Worm (Caenorhabditis elegans) whole organism, L3 larva: Measurements from ENCODE around the gene ztf-14.

Source experiments
- R02D3.7 ChIP-seq: fragments of 150-350 bp; optimal IDR thresholded peaks from 2 replicates; lab custom pipeline; 2014; ENCODE audit warnings: missing biosample characterization, missing genetic modification characterization
- ZK546.5 ChIP-seq: sonication (generic microtip); optimal IDR thresholded peaks from 2 replicates; lab custom pipeline; 2017; ENCODE audit warnings: missing biosample characterization, missing genetic modification characterization
- ama-1 ChIP-seq: fragments of 150-350 bp; optimal IDR thresholded peaks from 2 replicates; lab custom pipeline; 2018
- ceh-28 ChIP-seq: fragments of 150-350 bp; optimal IDR thresholded peaks from 2 replicates; lab custom pipeline; 2014; ENCODE audit warnings: missing biosample characterization, missing genetic modification reagents, missing genetic modification characterization
- ceh-82 ChIP-seq: fragments of 150-350 bp; optimal IDR thresholded peaks from 2 replicates; lab custom pipeline; 2014; ENCODE audit warnings: missing biosample characterization, missing genetic modification characterization
- daf-12 ChIP-seq: fragments of 150-350 bp; optimal IDR thresholded peaks from 2 replicates; lab custom pipeline; 2014; ENCODE audit warnings: missing biosample characterization, missing genetic modification reagents, missing genetic modification characterization
- egl-27 ChIP-seq: sonication (generic microtip); optimal IDR thresholded peaks from 4 replicates; lab custom pipeline; 2017; ENCODE audit warnings: missing biosample characterization, missing genetic modification reagents, missing genetic modification characterization
- egl-5 ChIP-seq: fragments of 150-350 bp; optimal IDR thresholded peaks from 2 replicates; lab custom pipeline; 2017; ENCODE audit warnings: missing biosample characterization, missing genetic modification reagents, missing genetic modification characterization, inconsistent platforms
- elt-1 ChIP-seq: fragments of 150-350 bp; optimal IDR thresholded peaks from 2 replicates; lab custom pipeline; 2014; ENCODE audit warnings: missing biosample characterization, missing genetic modification characterization
- elt-2 ChIP-seq: sonication (generic microtip); optimal IDR thresholded peaks from 2 replicates; lab custom pipeline; 2016; ENCODE audit warnings: missing genetic modification reagents, mild to moderate bottlenecking, missing genetic modification characterization, missing compliant biosample characterization
- elt-3 ChIP-seq, 3 experiments: fragments of 150-350 bp in 1 of 3; sonication (generic microtip) in 2 of 3; optimal IDR thresholded peaks; 2 replicates in 2 of 3; 4 replicates in 1 of 3; lab custom pipeline; 2014 to 2017; ENCODE audit warnings: missing biosample characterization in 3 of 3, missing genetic modification characterization in 3 of 3
- eor-1 ChIP-seq, 2 experiments: fragments of 150-350 bp; optimal IDR thresholded peaks; 2 replicates each; lab custom pipeline; 2014 to 2018; ENCODE audit warnings: missing biosample characterization in 2 of 2, missing genetic modification characterization in 2 of 2
- fkh-10 ChIP-seq: sonication (generic microtip); optimal IDR thresholded peaks from 2 replicates; lab custom pipeline; 2017; ENCODE audit warnings: missing biosample characterization, missing genetic modification reagents, missing genetic modification characterization
- fkh-2 ChIP-seq: fragments of 150-350 bp; optimal IDR thresholded peaks from 2 replicates; lab custom pipeline; 2014; ENCODE audit warnings: missing biosample characterization, missing genetic modification reagents, missing genetic modification characterization
- fos-1 ChIP-seq: fragments of 150-350 bp; optimal IDR thresholded peaks from 2 replicates; lab custom pipeline; 2014; ENCODE audit warnings: missing biosample characterization, missing genetic modification characterization
- hmg-11 ChIP-seq: sonication (generic microtip); optimal IDR thresholded peaks from 2 replicates; lab custom pipeline; 2016; ENCODE audit warnings: missing genetic modification characterization, missing compliant biosample characterization
- jun-1 ChIP-seq: fragments of 150-350 bp; optimal IDR thresholded peaks from 2 replicates; lab custom pipeline; 2014; ENCODE audit warnings: missing biosample characterization, missing genetic modification reagents, missing genetic modification characterization
- lin-15B ChIP-seq: fragments of 150-350 bp; optimal IDR thresholded peaks from 2 replicates; lab custom pipeline; 2014; ENCODE audit warnings: missing biosample characterization, missing genetic modification characterization
- lin-39 ChIP-seq: fragments of 150-350 bp; optimal IDR thresholded peaks from 2 replicates; lab custom pipeline; 2018; ENCODE audit warnings: missing biosample characterization, missing genetic modification reagents, missing genetic modification characterization
- lsy-12 ChIP-seq: sonication (generic microtip); optimal IDR thresholded peaks from 2 replicates; lab custom pipeline; 2016; ENCODE audit warnings: mild to moderate bottlenecking, missing genetic modification characterization, missing compliant biosample characterization
- mdl-1 ChIP-seq: fragments of 150-350 bp; optimal IDR thresholded peaks from 2 replicates; lab custom pipeline; 2014; ENCODE audit warnings: missing biosample characterization, missing genetic modification characterization
- mml-1 ChIP-seq: fragments of 150-350 bp; sonication (generic microtip); optimal IDR thresholded peaks from 3 replicates; lab custom pipeline; 2014; ENCODE audit warnings: missing biosample characterization, missing genetic modification characterization
- nfya-1 ChIP-seq: sonication (generic microtip); optimal IDR thresholded peaks from 2 replicates; lab custom pipeline; 2017; ENCODE audit warnings: missing genetic modification characterization, mild to moderate bottlenecking, missing compliant biosample characterization, antibody characterized with exemption, moderate library complexity; ENCODE audit not compliant: insufficient read depth
- nhr-11 ChIP-seq: fragments of 150-350 bp; optimal IDR thresholded peaks from 2 replicates; lab custom pipeline; 2014; ENCODE audit warnings: missing biosample characterization, missing genetic modification characterization
- nhr-12 ChIP-seq: fragments of 150-350 bp; optimal IDR thresholded peaks from 2 replicates; lab custom pipeline; 2014; ENCODE audit warnings: missing biosample characterization, missing genetic modification characterization
- nhr-23 ChIP-seq: fragments of 150-350 bp; optimal IDR thresholded peaks from 2 replicates; lab custom pipeline; 2014; ENCODE audit warnings: missing biosample characterization, missing genetic modification reagents, missing genetic modification characterization
- nhr-237 ChIP-seq: fragments of 150-350 bp; optimal IDR thresholded peaks from 2 replicates; lab custom pipeline; 2014; ENCODE audit warnings: missing biosample characterization, missing genetic modification characterization
- nhr-25 ChIP-seq: sonication (generic microtip); optimal IDR thresholded peaks from 2 replicates; lab custom pipeline; 2017; ENCODE audit warnings: missing biosample characterization, missing genetic modification characterization
- nhr-28 ChIP-seq: fragments of 150-350 bp; optimal IDR thresholded peaks from 2 replicates; lab custom pipeline; 2014; ENCODE audit warnings: missing biosample characterization, missing genetic modification characterization
- nhr-43 ChIP-seq: sonication (generic microtip); optimal IDR thresholded peaks from 2 replicates; lab custom pipeline; 2016; ENCODE audit warnings: mild to moderate bottlenecking, missing genetic modification characterization, missing compliant biosample characterization; ENCODE audit not compliant: poor library complexity, severe bottlenecking
- nhr-67 ChIP-seq: fragments of 150-350 bp; optimal IDR thresholded peaks from 2 replicates; lab custom pipeline; 2014; ENCODE audit warnings: missing biosample characterization, missing genetic modification characterization
- nhr-76 ChIP-seq: fragments of 150-350 bp; sonication (generic microtip); optimal IDR thresholded peaks from 5 replicates; lab custom pipeline; 2014; ENCODE audit warnings: missing biosample characterization, missing genetic modification characterization
- nhr-77 ChIP-seq: fragments of 150-350 bp; optimal IDR thresholded peaks from 2 replicates; lab custom pipeline; 2014; ENCODE audit warnings: missing biosample characterization, missing genetic modification characterization
- pha-4 ChIP-seq: fragments of 150-350 bp; optimal IDR thresholded peaks from 2 replicates; lab custom pipeline; 2014; ENCODE audit warnings: missing biosample characterization, missing genetic modification reagents, missing genetic modification characterization
- pqm-1 ChIP-seq: fragments of 150-350 bp; optimal IDR thresholded peaks from 2 replicates; lab custom pipeline; 2017; ENCODE audit warnings: missing biosample characterization, missing genetic modification characterization, inconsistent platforms
- skn-1 ChIP-seq: fragments of 150-350 bp; optimal IDR thresholded peaks from 2 replicates; lab custom pipeline; 2014; ENCODE audit warnings: missing biosample characterization, missing genetic modification characterization
- snpc-4 ChIP-seq: fragments of 150-350 bp; optimal IDR thresholded peaks from 2 replicates; lab custom pipeline; 2014; ENCODE audit warnings: missing biosample characterization, missing genetic modification characterization
- unc-39 ChIP-seq: sonication (generic microtip); optimal IDR thresholded peaks from 4 replicates; lab custom pipeline; 2017; ENCODE audit warnings: missing biosample characterization, missing genetic modification characterization
- unc-62 ChIP-seq: fragments of 150-350 bp; sonication (generic microtip); optimal IDR thresholded peaks from 4 replicates; lab custom pipeline; 2014; ENCODE audit warnings: missing biosample characterization, missing genetic modification reagents, missing genetic modification characterization
- zag-1 ChIP-seq: fragments of 150-350 bp; optimal IDR thresholded peaks from 2 replicates; lab custom pipeline; 2014; ENCODE audit warnings: missing biosample characterization, missing genetic modification characterization
- ztf-11 ChIP-seq: fragments of 150-350 bp; optimal IDR thresholded peaks from 2 replicates; lab custom pipeline; 2014; ENCODE audit warnings: missing biosample characterization, missing genetic modification characterization
- ztf-4 ChIP-seq: fragments of 150-350 bp; optimal IDR thresholded peaks from 2 replicates; lab custom pipeline; 2014; ENCODE audit warnings: missing biosample characterization, missing genetic modification characterization

ztf-14 gene

ce11 chrX:14505578-14506353 lies 9.9 kb downstream of the ztf-14 start:
- TF ChIP-seq lin-39 (tag; lab: Kevin White, UChicago) (no peak), ama-1 (lab: Kevin White, UChicago) (no peak), nhr-237 (tag; lab: Kevin White, UChicago) (no peak), skn-1 (tag; lab: Kevin White, UChicago) (no peak), fos-1 (tag; lab: Kevin White, UChicago) (no peak), nhr-76 (no peak), pqm-1 (tag; lab: Kevin White, UChicago) (peak; percentile 66), egl-5 (tag; lab: Kevin White, UChicago) (no peak), elt-2 (peak; percentile 94), nhr-28 (tag; lab: Kevin White, UChicago) (no peak), lsy-12 (tag; lab: Kevin White, UChicago) (no peak), ZK546.5 (tag; lab: Kevin White, UChicago) (no peak), egl-27 (tag; lab: Kevin White, UChicago) (peak; percentile 50), snpc-4 (tag; lab: Kevin White, UChicago) (no peak), daf-12 (tag; lab: Kevin White, UChicago) (no peak), ceh-82 (tag; lab: Kevin White, UChicago) (no peak), elt-1 (tag; lab: Kevin White, UChicago) (no peak), pha-4 (tag; lab: Kevin White, UChicago) (peak; percentile 94), nhr-67 (tag; lab: Kevin White, UChicago) (no peak), mdl-1 (tag; lab: Kevin White, UChicago) (peak; percentile 30), lin-15B (no peak), jun-1 (tag; lab: Kevin White, UChicago) (peak; percentile 66), ztf-4 (tag; lab: Kevin White, UChicago) (no peak), ceh-28 (tag; lab: Kevin White, UChicago) (no peak), nhr-11 (no peak), unc-62 (GFP tag; lab: Kevin White, UChicago) (no peak), hmg-11 (tag; lab: Kevin White, UChicago) (peak; percentile 35), fkh-10 (GFP tag; lab: Kevin White, UChicago) (no peak), nhr-77 (tag; lab: Kevin White, UChicago) (peak; percentile 56), unc-39 (tag; lab: Kevin White, UChicago) (no peak), nhr-12 (no peak), eor-1 (tag; optimal IDR thresholded peaks at IDR 0.05; lab: Kevin White, UChicago) (no peak), nfya-1 (tag; lab: Kevin White, UChicago) (no peak), R02D3.7 (peak; percentile 33), elt-3 (tag; optimal IDR thresholded peaks at IDR 0.05; lab: Kevin White, UChicago) (peak in 2 of 3 experiments; percentile 28 to 70)

DNA sequence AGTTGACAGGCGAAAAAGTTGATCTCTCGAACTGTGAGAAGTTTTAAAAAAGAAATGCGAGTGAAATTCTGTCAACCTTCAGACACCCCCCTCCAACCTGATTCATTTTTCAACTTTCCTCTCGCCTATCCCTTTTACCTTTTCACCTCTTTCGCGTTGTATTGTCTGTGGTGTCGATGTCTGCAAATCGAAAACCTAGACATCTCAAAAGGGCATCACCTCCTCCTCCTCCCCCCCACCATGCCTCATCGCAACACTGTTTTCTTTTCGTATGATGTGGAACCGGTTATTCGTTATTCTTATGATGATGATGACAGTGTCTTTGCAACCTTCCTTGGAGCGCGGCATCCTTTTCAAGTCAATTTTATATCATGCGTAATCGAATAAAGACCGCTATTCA lies 12.1 kb downstream of the ztf-14 start:
- TF ChIP-seq elt-3 (tag; optimal IDR thresholded peaks at IDR 0.05; lab: Kevin White, UChicago): peak in 1 of 3 experiments; percentile 35
- TF ChIP-seq nhr-23: peak; percentile 42
- no peak for TF ChIP-seq nhr-77 (tag; lab: Kevin White, UChicago)
- TF ChIP-seq mml-1 (tag; lab: Kevin White, UChicago): no peak
- no peak for TF ChIP-seq elt-2
- TF ChIP-seq elt-1 (tag; lab: Kevin White, UChicago): peak; percentile 79
- TF ChIP-seq nhr-11: no peak
- TF ChIP-seq nhr-67 (tag; lab: Kevin White, UChicago): no peak
- no peak for TF ChIP-seq unc-39 (tag; lab: Kevin White, UChicago)
- no peak for TF ChIP-seq ztf-11 (tag; lab: Kevin White, UChicago)
- TF ChIP-seq lsy-12 (tag; lab: Kevin White, UChicago): no peak
- peak; percentile 77 for TF ChIP-seq nhr-43 (tag; lab: Kevin White, UChicago)
- TF ChIP-seq egl-27 (tag; lab: Kevin White, UChicago): peak; percentile 8
- peak; percentile 98 for TF ChIP-seq nhr-25
- TF ChIP-seq nhr-12: no peak
- peak; percentile 38 for TF ChIP-seq unc-62 (GFP tag; lab: Kevin White, UChicago)
- no peak for TF ChIP-seq fkh-2 (tag; lab: Kevin White, UChicago)
- no peak for TF ChIP-seq zag-1 (tag; lab: Kevin White, UChicago)
- TF ChIP-seq ceh-28 (tag; lab: Kevin White, UChicago): no peak
- TF ChIP-seq hmg-11 (tag; lab: Kevin White, UChicago): no peak
